Worm (Caenorhabditis elegans) whole organism, L1 larva: ENCODE data around the gene C17C3.1.
"Not testable (repeated sequence)": the region's sequence is repeated elsewhere in the genome, so short reads cannot be mapped to it uniquely, and the experiment has no call there.

Experiments
- C16A3.4 ChIP-seq: fragments of 150-350 bp; optimal IDR thresholded peaks from 2 replicates; lab custom pipeline; 2014; ENCODE audit warnings: missing biosample characterization, missing genetic modification characterization
- C34B4.2 ChIP-seq: sonication (generic microtip); optimal IDR thresholded peaks from 2 replicates; lab custom pipeline; 2017; ENCODE audit warnings: mild to moderate bottlenecking, missing genetic modification characterization, missing compliant biosample characterization
- F16B12.6 ChIP-seq: fragments of 150-350 bp; optimal IDR thresholded peaks from 2 replicates; lab custom pipeline; 2014; ENCODE audit warnings: missing biosample characterization, missing genetic modification characterization
- Y116A8C.19 ChIP-seq: sonication (generic microtip); optimal IDR thresholded peaks from 2 replicates; lab custom pipeline; 2016; ENCODE audit warnings: missing compliant biosample characterization, missing genetic modification characterization, borderline replicate concordance
- aha-1 ChIP-seq: fragments of 150-350 bp; optimal IDR thresholded peaks from 2 replicates; lab custom pipeline; 2014; ENCODE audit warnings: missing biosample characterization, missing genetic modification characterization
- aly-2 ChIP-seq: fragments of 150-350 bp; optimal IDR thresholded peaks from 2 replicates; lab custom pipeline; 2014; ENCODE audit warnings: missing biosample characterization, missing genetic modification characterization
- ceh-63 ChIP-seq: fragments of 200-800 bp; sonication (Bioruptor generic); optimal IDR thresholded peaks from 2 replicates; lab custom pipeline; 2018; ENCODE audit warnings: mild to moderate bottlenecking, missing genetic modification characterization, missing compliant biosample characterization
- ces-1 ChIP-seq: fragments of 150-350 bp; optimal IDR thresholded peaks from 2 replicates; lab custom pipeline; 2014; ENCODE audit warnings: missing biosample characterization, missing genetic modification reagents, missing genetic modification characterization
- efl-1 ChIP-seq, 4 experiments: fragments of 150-350 bp; optimal IDR thresholded peaks in 3 of 4; peaks in 1 of 4; 1 replicate in 1 of 4; 2 replicates in 3 of 4; lab custom pipeline; 2014; ENCODE audit warnings: missing biosample characterization in 2 of 4, missing genetic modification characterization in 2 of 4, missing genetic modification reagents in 2 of 4
- efl-3 ChIP-seq: fragments of 200-800 bp; sonication (Bioruptor generic); optimal IDR thresholded peaks from 2 replicates; lab custom pipeline; 2018; ENCODE audit warnings: mild to moderate bottlenecking, missing genetic modification characterization, missing compliant biosample characterization
- egl-13 ChIP-seq: sonication (generic microtip); optimal IDR thresholded peaks from 2 replicates; lab custom pipeline; 2016; ENCODE audit warnings: missing genotype, missing genetic modification reagents, missing genetic modification characterization, missing compliant biosample characterization
- egl-27 ChIP-seq, 2 experiments: fragments of 150-350 bp in 1 of 2; sonication (generic microtip); optimal IDR thresholded peaks; 3 replicates each; lab custom pipeline; 2017 to 2018; ENCODE audit warnings: missing biosample characterization in 2 of 2, missing genetic modification characterization in 2 of 2, missing genetic modification reagents in 2 of 2
- fos-1 ChIP-seq: fragments of 150-350 bp; optimal IDR thresholded peaks from 2 replicates; lab custom pipeline; 2014; ENCODE audit warnings: missing biosample characterization, missing genetic modification characterization
- grh-1 ChIP-seq: fragments of 200-800 bp; sonication (Bioruptor generic); IDR thresholded peaks from 2 replicates; pipeline ENCODE4 v1.3.6; 2022; ENCODE audit warnings: missing genetic modification reagents, missing genetic modification characterization, missing compliant biosample characterization
- isw-1 ChIP-seq: fragments of 200-800 bp; sonication (Bioruptor generic); IDR thresholded peaks from 2 replicates; pipeline ENCODE4 v1.3.6; 2022; ENCODE audit warnings: missing genetic modification characterization, missing compliant biosample characterization
- lin-13 ChIP-seq: fragments of 150-350 bp; optimal IDR thresholded peaks from 2 replicates; lab custom pipeline; 2014; ENCODE audit warnings: missing biosample characterization, missing genetic modification reagents, missing genetic modification characterization
- lin-14 ChIP-seq: fragments of 200-800 bp; sonication (Bioruptor generic); optimal IDR thresholded peaks from 2 replicates; lab custom pipeline; 2018; ENCODE audit warnings: mild to moderate bottlenecking, missing genetic modification characterization, moderate library complexity, missing compliant biosample characterization
- lir-3 ChIP-seq: sonication (generic microtip); optimal IDR thresholded peaks from 2 replicates; lab custom pipeline; 2016; ENCODE audit warnings: mild to moderate bottlenecking, missing genetic modification characterization, moderate library complexity, missing compliant biosample characterization; ENCODE audit not compliant: poor library complexity
- lsy-2 ChIP-seq, 2 experiments: fragments of 150-350 bp; optimal IDR thresholded peaks; 2 replicates each; lab custom pipeline; 2014; ENCODE audit warnings: missing biosample characterization in 2 of 2, missing genetic modification characterization in 2 of 2
- mdl-1 ChIP-seq, 2 experiments: fragments of 150-350 bp; optimal IDR thresholded peaks; 2 replicates each; lab custom pipeline; 2014 to 2017; ENCODE audit warnings: missing biosample characterization in 2 of 2, missing genetic modification characterization in 2 of 2, inconsistent platforms in 1 of 2
- mef-2 ChIP-seq: fragments of 150-350 bp; optimal IDR thresholded peaks from 2 replicates; lab custom pipeline; 2014; ENCODE audit warnings: missing biosample characterization, missing genetic modification characterization
- nhr-11 ChIP-seq: fragments of 150-350 bp; optimal IDR thresholded peaks from 2 replicates; lab custom pipeline; 2014; ENCODE audit warnings: missing biosample characterization, missing genetic modification characterization
- nhr-12 ChIP-seq: sonication (generic microtip); optimal IDR thresholded peaks from 2 replicates; lab custom pipeline; 2017; ENCODE audit warnings: missing biosample characterization, missing genetic modification characterization
- nhr-20 ChIP-seq: sonication (generic microtip); optimal IDR thresholded peaks from 2 replicates; lab custom pipeline; 2016; ENCODE audit warnings: mild to moderate bottlenecking, missing genetic modification characterization, missing compliant biosample characterization
- nhr-237 ChIP-seq: fragments of 150-350 bp; optimal IDR thresholded peaks from 2 replicates; lab custom pipeline; 2014; ENCODE audit warnings: missing biosample characterization, missing genetic modification characterization
- nhr-71 ChIP-seq: sonication (generic microtip); optimal IDR thresholded peaks from 2 replicates; lab custom pipeline; 2016; ENCODE audit warnings: mild to moderate bottlenecking, missing genetic modification characterization, moderate library complexity, missing compliant biosample characterization
- nhr-76 ChIP-seq: sonication (generic microtip); optimal IDR thresholded peaks from 2 replicates; lab custom pipeline; 2017; ENCODE audit warnings: missing biosample characterization, missing genetic modification characterization
- nhr-84 ChIP-seq: sonication (generic microtip); optimal IDR thresholded peaks from 2 replicates; lab custom pipeline; 2017; ENCODE audit warnings: missing biosample characterization, missing genetic modification characterization
- pag-3 ChIP-seq: sonication (generic microtip); optimal IDR thresholded peaks from 2 replicates; lab custom pipeline; 2017; ENCODE audit warnings: missing genetic modification characterization, mild to moderate bottlenecking, missing compliant biosample characterization, antibody characterized with exemption, borderline replicate concordance; ENCODE audit not compliant: insufficient read depth
- rnt-1 ChIP-seq: sonication (generic microtip); optimal IDR thresholded peaks from 2 replicates; lab custom pipeline; 2016; ENCODE audit warnings: mild to moderate bottlenecking, missing genetic modification characterization, moderate library complexity, missing compliant biosample characterization
- snpc-4 ChIP-seq: fragments of 150-350 bp; optimal IDR thresholded peaks from 2 replicates; lab custom pipeline; 2014; ENCODE audit warnings: missing biosample characterization, missing genetic modification characterization
- sox-4 ChIP-seq: sonication (generic microtip); optimal IDR thresholded peaks from 2 replicates; lab custom pipeline; 2016; ENCODE audit warnings: missing genetic modification characterization, missing compliant biosample characterization
- sptf-1 ChIP-seq: fragments of 150-350 bp; optimal IDR thresholded peaks from 2 replicates; lab custom pipeline; 2014; ENCODE audit warnings: missing biosample characterization, missing genetic modification characterization
- sup-37 ChIP-seq: fragments of 200-800 bp; sonication (Bioruptor generic); optimal IDR thresholded peaks from 2 replicates; lab custom pipeline; 2018; ENCODE audit warnings: mild to moderate bottlenecking, missing genetic modification characterization, missing compliant biosample characterization
- tbx-2 ChIP-seq: sonication (generic microtip); optimal IDR thresholded peaks from 2 replicates; lab custom pipeline; 2016; ENCODE audit warnings: missing genetic modification characterization, missing compliant biosample characterization
- tlp-1 ChIP-seq: fragments of 150-350 bp; optimal IDR thresholded peaks from 2 replicates; lab custom pipeline; 2014; ENCODE audit warnings: missing biosample characterization, missing genetic modification characterization
- unc-62 ChIP-seq: fragments of 150-350 bp; optimal IDR thresholded peaks from 2 replicates; lab custom pipeline; 2014; ENCODE audit warnings: missing biosample characterization, missing genetic modification reagents, missing genetic modification characterization
- unc-86 ChIP-seq: sonication (generic microtip); optimal IDR thresholded peaks from 2 replicates; lab custom pipeline; 2016; ENCODE audit warnings: missing genetic modification characterization, missing compliant biosample characterization
- xbp-1 ChIP-seq: sonication (generic microtip); optimal IDR thresholded peaks from 2 replicates; lab custom pipeline; 2016; ENCODE audit warnings: missing genetic modification characterization, missing compliant biosample characterization
- zag-1 ChIP-seq: fragments of 150-350 bp; optimal IDR thresholded peaks from 2 replicates; lab custom pipeline; 2014; ENCODE audit warnings: missing biosample characterization, missing genetic modification characterization

Gene C17C3.1

DNA sequence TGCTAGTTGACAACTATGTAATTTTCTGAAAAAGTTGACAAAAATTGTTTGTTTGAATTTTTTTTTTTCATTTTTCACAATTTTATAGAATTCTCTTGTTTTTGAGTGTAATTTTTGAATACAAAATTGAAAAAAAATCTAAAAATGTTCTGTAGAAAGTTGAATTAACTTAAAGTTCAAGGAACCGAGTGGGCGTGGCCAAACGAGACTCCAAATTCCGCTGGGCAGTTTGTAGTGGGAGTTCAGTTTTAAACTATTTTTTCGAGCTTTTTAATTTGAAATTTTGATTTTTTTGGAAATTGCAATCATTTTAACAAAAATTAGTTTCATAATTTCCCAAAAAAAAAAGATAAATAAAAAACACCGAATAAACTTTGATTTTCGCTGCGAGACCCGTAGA lies 33.3 kb upstream of the C17C3.1 start:
- TF ChIP-seq C16A3.4 (tag; lab: Kevin White, UChicago) (no peak), mdl-1 (tag; optimal IDR thresholded peaks at IDR 0.05; lab: Kevin White, UChicago) (no peak), fos-1 (tag; lab: Kevin White, UChicago) (no peak), rnt-1 (tag; lab: Kevin White, UChicago) (no peak), isw-1 (GFP tag; lab: Robert Waterston, UW) (no peak), egl-13 (tag; lab: Kevin White, UChicago) (no peak), nhr-20 (tag; lab: Kevin White, UChicago) (no peak)
- TF ChIP-seq, all 84 proteins: peak for 0

- TF ChIP-seq lin-14 (GFP tag; lab: Kevin White, UChicago) (no peak), isw-1 (GFP tag; lab: Robert Waterston, UW) (no peak), nhr-12 (tag; lab: Kevin White, UChicago) (no peak), nhr-71 (no peak), Y116A8C.19 (no peak)
Observed at ce11 chrII:5537524-5537923, 32.8 kb upstream of the C17C3.1 start, which contains the start of gene C17C3.11. Gene C17C3.11, plus strand, starts transcription at chrII:5537824.

DNA sequence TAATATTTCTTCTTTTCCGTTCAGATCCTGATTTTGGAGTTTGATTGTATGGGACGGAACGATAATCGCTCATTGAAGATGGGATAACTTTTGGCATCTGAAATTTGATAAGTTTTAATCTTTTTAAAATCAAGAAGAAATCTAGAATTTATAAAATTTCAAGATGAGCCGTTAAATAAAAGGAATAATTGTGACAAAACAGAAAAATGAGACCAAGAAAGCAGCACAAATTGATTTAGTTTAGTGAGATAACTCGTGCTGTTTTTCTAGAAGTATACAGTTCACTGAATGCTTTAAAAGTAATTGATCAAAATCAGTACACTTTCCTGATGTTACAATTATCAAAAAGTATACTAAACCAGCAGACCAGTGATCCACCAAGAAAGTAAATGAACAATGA lies 30.3 kb upstream of the C17C3.1 start, which contains the start of gene hlh-27:
Gene hlh-27, minus strand, starts transcription at position 101 of the 400 bp plus-strand sequence.
- TF ChIP-seq lir-3, tbx-2, xbp-1 (tag; lab: Kevin White, UChicago): not testable (repeated sequence)

DNA sequence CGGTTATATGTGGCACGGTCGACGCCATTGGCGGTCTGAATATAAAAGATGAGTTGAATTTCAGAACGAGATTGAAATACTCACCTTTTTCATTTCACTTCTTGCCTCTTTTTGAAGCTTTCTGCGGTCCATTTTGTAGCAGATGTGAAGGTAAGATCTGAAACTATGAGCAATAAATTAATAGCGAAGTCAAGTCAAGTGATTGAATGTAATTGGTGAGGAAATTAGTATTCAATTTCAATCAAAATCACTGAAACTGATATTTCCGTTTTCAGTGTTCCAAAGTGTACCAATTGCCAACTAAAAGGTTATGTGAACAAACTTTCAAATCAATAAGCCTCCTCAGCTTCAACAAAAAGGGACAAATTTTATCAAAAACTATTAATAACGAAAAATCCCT lies 28.7 kb upstream of the C17C3.1 start, which contains the start of gene C17C3.24:
Gene C17C3.24, minus strand, starts transcription at position 101 of the 400 bp plus-strand sequence.
- TF ChIP-seq aly-2 (tag; lab: Kevin White, UChicago) (no peak), isw-1 (GFP tag; lab: Robert Waterston, UW) (no peak), ceh-63 (GFP tag; lab: Kevin White, UChicago) (no peak), efl-1 (optimal IDR thresholded peaks at IDR 0.05; lab: Kevin White, UChicago) (no peak), efl-1 (GFP tag; optimal IDR thresholded peaks at IDR 0.05 in 1 of 2; lab: Kevin White, UChicago) (no peak), lsy-2 (tag; optimal IDR thresholded peaks at IDR 0.05; lab: Kevin White, UChicago) (no peak), mef-2 (tag; lab: Kevin White, UChicago) (no peak), nhr-20 (tag; lab: Kevin White, UChicago) (no peak), nhr-76 (tag; lab: Kevin White, UChicago) (no peak), rnt-1 (tag; lab: Kevin White, UChicago) (no peak), nhr-11 (no peak), ces-1 (GFP tag; lab: Kevin White, UChicago) (no peak), nhr-12 (tag; lab: Kevin White, UChicago) (no peak), aha-1 (no peak), Y116A8C.19 (no peak)

- TF ChIP-seq nhr-84 (tag; lab: Kevin White, UChicago): peak; percentile 78
- TF ChIP-seq F16B12.6 (tag; lab: Kevin White, UChicago): peak; percentile 60
- TF ChIP-seq C34B4.2: peak; percentile 67
- peak; percentile 100 for TF ChIP-seq snpc-4
- TF ChIP-seq sup-37 (GFP tag; lab: Kevin White, UChicago): peak; percentile 98
- peak; percentile 92 to 93 for TF ChIP-seq efl-1 (optimal IDR thresholded peaks at IDR 0.05; lab: Kevin White, UChicago)
- peak; percentile 80 to 98 for TF ChIP-seq efl-1 (GFP tag; optimal IDR thresholded peaks at IDR 0.05 in 1 of 2; lab: Kevin White, UChicago)
- peak; percentile 69 for TF ChIP-seq Y116A8C.19
- peak; percentile 96 for TF ChIP-seq lin-13 (GFP tag; lab: Kevin White, UChicago)
- TF ChIP-seq fos-1 (tag; lab: Kevin White, UChicago): peak; percentile 97
- TF ChIP-seq grh-1 (GFP tag; lab: Robert Waterston, UW): peak; percentile 99
- peak; percentile 68 for TF ChIP-seq nhr-12 (tag; lab: Kevin White, UChicago)
- TF ChIP-seq isw-1 (GFP tag; lab: Robert Waterston, UW): peak; percentile 98
- peak; percentile 79 for TF ChIP-seq pag-3
- no peak for TF ChIP-seq sptf-1 (tag; lab: Kevin White, UChicago)
- peak; percentile 98 for TF ChIP-seq egl-13 (tag; lab: Kevin White, UChicago)
- peak; percentile 98 for TF ChIP-seq rnt-1 (tag; lab: Kevin White, UChicago)
- peak; percentile 92 to 93 for TF ChIP-seq egl-27 (tag; optimal IDR thresholded peaks at IDR 0.05; lab: Kevin White, UChicago)
- peak; percentile 46 for TF ChIP-seq unc-62 (GFP tag; lab: Kevin White, UChicago)
- no peak for TF ChIP-seq tlp-1
- TF ChIP-seq unc-86 (tag; lab: Kevin White, UChicago): peak; percentile 98
- TF ChIP-seq nhr-237 (tag; lab: Kevin White, UChicago): peak; percentile 91
- peak; percentile 83 for TF ChIP-seq efl-3
- peak; percentile 99 for TF ChIP-seq lin-14 (GFP tag; lab: Kevin White, UChicago)
- TF ChIP-seq lir-3 (tag; lab: Kevin White, UChicago): peak; percentile 92
- peak; percentile 93 for TF ChIP-seq mef-2 (tag; lab: Kevin White, UChicago)
- peak; percentile 98 for TF ChIP-seq sox-4 (tag; lab: Kevin White, UChicago)
- peak; percentile 95 for TF ChIP-seq zag-1 (tag; lab: Kevin White, UChicago)
Observed at ce11 chrII:5543476-5544144, 26.8 kb upstream of the C17C3.1 start.
